Fruit fly (Drosophila melanogaster) whole organism, embryonic: ENCODE results near the gene CG4709.

Experiments
- CG17186 ChIP-seq: fragments of 200-800 bp; sonication (Bioruptor generic); optimal IDR thresholded peaks from 3 replicates; lab custom pipeline; 2017; ENCODE audit warnings: missing biosample characterization, missing genetic modification reagents, missing genetic modification characterization
- CG2120 ChIP-seq: fragments of 200-800 bp; sonication (Bioruptor generic); optimal IDR thresholded peaks from 3 replicates; lab custom pipeline; 2016; ENCODE audit warnings: missing biosample characterization, missing genetic modification characterization
- CG2889 ChIP-seq: fragments of 200-800 bp; sonication (Bioruptor generic); IDR thresholded peaks from 3 replicates; pipeline ENCODE4 v1.3.6; 2022; ENCODE audit warnings: missing biosample characterization, missing genetic modification characterization
- CG3838 ChIP-seq: fragments of 200-800 bp; sonication (Bioruptor generic); optimal IDR thresholded peaks from 3 replicates; lab custom pipeline; 2016; ENCODE audit warnings: missing biosample characterization, missing genetic modification characterization
- Mad ChIP-seq: fragments of 200-800 bp; sonication (Bioruptor generic); optimal IDR thresholded peaks from 2 replicates; lab custom pipeline; 2016; ENCODE audit warnings: missing biosample characterization, missing genetic modification characterization
- gcm ChIP-seq: fragments of 200-800 bp; sonication (Bioruptor generic); optimal IDR thresholded peaks from 2 replicates; lab custom pipeline; 2019; ENCODE audit warnings: missing biosample characterization, mild to moderate bottlenecking, missing genetic modification characterization, moderate library complexity
- inv ChIP-seq: fragments of 200-800 bp; sonication (Bioruptor generic); IDR thresholded peaks from 2 replicates; pipeline ENCODE4 v1.3.6; 2022; ENCODE audit warnings: missing biosample characterization, missing genetic modification characterization; ENCODE audit not compliant: partially characterized antibody
- sob ChIP-seq: fragments of 200-800 bp; sonication (Bioruptor generic); IDR thresholded peaks from 2 replicates; pipeline ENCODE4 v1.3.6; 2022; ENCODE audit warnings: missing biosample characterization, missing genetic modification characterization
- vnd ChIP-seq: fragments of 200-800 bp; sonication (Bioruptor generic); IDR thresholded peaks from 3 replicates; pipeline ENCODE4 v1.3.6; 2022; ENCODE audit warnings: missing biosample characterization, missing genetic modification characterization; ENCODE audit not compliant: partially characterized antibody

- peak; percentile 71 for TF ChIP-seq CG17186 (GFP tag; lab: Kevin White, UChicago)
- TF ChIP-seq gcm (GFP tag; lab: Kevin White, UChicago) = peak; percentile 38
- peak; percentile 72 for TF ChIP-seq vnd (GFP tag; lab: Robert Waterston, UW)
- peak; percentile 58 for TF ChIP-seq inv (GFP tag; lab: Robert Waterston, UW)
- 0 out of 3 replicates have a peak, but pooled peaks have one; percentile 28 for TF ChIP-seq CG2889
- peak; percentile 6 for TF ChIP-seq Mad (GFP tag; lab: Kevin White, UChicago)
- peak; percentile 47; the same call in 1 of the 2 replicates for TF ChIP-seq sob (GFP tag; lab: Robert Waterston, UW)
- peak; percentile 57 for TF ChIP-seq CG3838 (GFP tag; lab: Kevin White, UChicago)
- peak; percentile 76 for TF ChIP-seq CG2120
These were observed 35.8 kb upstream of the CG4709 start, which contains the start of the genes CG5885 and CG4598 for dm6 chr2L:9918020-9918959.
